Fruit fly (Drosophila melanogaster) whole organism, wandering third instar larva: ENCODE data around the gene Or33a.

Experiments used
- Abd-B ChIP-seq: fragments of >200 bp; optimal IDR thresholded peaks from 2 replicates; lab custom pipeline; 2017; ENCODE audit warnings: missing biosample characterization, missing genetic modification characterization
- CG9705 ChIP-seq: fragments of 200-800 bp; sonication (Bioruptor generic); optimal IDR thresholded peaks from 2 replicates; lab custom pipeline; 2018; ENCODE audit warnings: missing biosample characterization, mild to moderate bottlenecking, missing genetic modification characterization
- Dfd ChIP-seq: fragments of >200 bp; optimal IDR thresholded peaks from 2 replicates; lab custom pipeline; 2017; ENCODE audit warnings: missing biosample characterization, missing genetic modification characterization
- Dif ChIP-seq: fragments of 200-275, 200-300 bp; sonication (Bioruptor generic); optimal IDR thresholded peaks from 2 replicates; lab custom pipeline; 2018; ENCODE audit warnings: missing biosample characterization, missing genetic modification characterization; ENCODE audit not compliant: partially characterized antibody
- HLH106 ChIP-seq: fragments of 200-800 bp; optimal IDR thresholded peaks from 3 replicates; lab custom pipeline; 2019; ENCODE audit warnings: missing biosample characterization, mild to moderate bottlenecking, missing genetic modification characterization, moderate library complexity
- Hnf4 ChIP-seq: fragments of 200-800 bp; sonication (Bioruptor generic); optimal IDR thresholded peaks from 2 replicates; lab custom pipeline; 2016; ENCODE audit warnings: missing biosample characterization, mild to moderate bottlenecking, missing genetic modification characterization
- Hr78 ChIP-seq: fragments of >200 bp; optimal IDR thresholded peaks from 2 replicates; lab custom pipeline; 2017; ENCODE audit warnings: missing biosample characterization, missing genetic modification characterization
- Jra ChIP-seq: sonication (Bioruptor generic); optimal IDR thresholded peaks from 2 replicates; lab custom pipeline; 2016; ENCODE audit warnings: missing biosample characterization, missing genetic modification characterization
- Mio ChIP-seq: sonication (Bioruptor generic); optimal IDR thresholded peaks from 2 replicates; lab custom pipeline; 2016; ENCODE audit warnings: missing biosample characterization, missing genetic modification characterization
- Myc ChIP-seq: fragments of >200 bp; optimal IDR thresholded peaks from 2 replicates; lab custom pipeline; 2017
- N ChIP-seq: fragments of >200 bp; optimal IDR thresholded peaks from 2 replicates; lab custom pipeline; 2018; ENCODE audit warnings: missing biosample characterization, missing external identifiers, missing genetic modification characterization
- OdsH ChIP-seq: fragments of 200-800 bp; sonication (Bioruptor generic); optimal IDR thresholded peaks from 2 replicates; lab custom pipeline; 2016; ENCODE audit warnings: missing biosample characterization, mild to moderate bottlenecking, missing genetic modification characterization
- Rel ChIP-seq, 2 experiments: fragments of 200-800 bp; sonication (Bioruptor generic) in 1 of 2; optimal IDR thresholded peaks; 2 replicates in 1 of 2; 3 replicates in 1 of 2; lab custom pipeline; 2016 to 2019; ENCODE audit warnings: mild to moderate bottlenecking in 2 of 2, missing biosample characterization in 2 of 2, missing genetic modification characterization in 2 of 2, moderate library complexity in 1 of 2
- Sp1 ChIP-seq: fragments of 200-800 bp; sonication (Bioruptor generic); optimal IDR thresholded peaks from 3 replicates; lab custom pipeline; 2019; ENCODE audit warnings: missing biosample characterization, mild to moderate bottlenecking, missing genetic modification characterization, moderate library complexity
- br ChIP-seq: fragments of 200-800 bp; sonication (Bioruptor generic); optimal IDR thresholded peaks from 2 replicates; lab custom pipeline; 2016; ENCODE audit warnings: missing biosample characterization, missing genetic modification characterization
- brk ChIP-seq: fragments of 200-800 bp; sonication (Bioruptor generic); optimal IDR thresholded peaks from 2 replicates; lab custom pipeline; 2016; ENCODE audit warnings: missing biosample characterization, mild to moderate bottlenecking, missing genetic modification characterization
- dl ChIP-seq, 2 experiments: fragments of 175-275, 200-275 bp in 1 of 2; fragments of 200-275 bp in 1 of 2; sonication (Bioruptor generic); optimal IDR thresholded peaks; lab custom pipeline; 2018; ENCODE audit warnings: mild to moderate bottlenecking in 2 of 2, missing biosample characterization in 2 of 2, missing genetic modification characterization in 2 of 2, moderate library complexity in 2 of 2; ENCODE audit not compliant: partially characterized antibody in 2 of 2, insufficient read depth in 1 of 2
- dmrt93B ChIP-seq: fragments of 200-800 bp; sonication (Bioruptor generic); optimal IDR thresholded peaks from 2 replicates; lab custom pipeline; 2018; ENCODE audit warnings: missing biosample characterization, mild to moderate bottlenecking, missing genetic modification characterization
- dsf ChIP-seq: sonication (Bioruptor generic); optimal IDR thresholded peaks from 2 replicates; lab custom pipeline; 2016; ENCODE audit warnings: missing biosample characterization, missing genetic modification characterization, borderline replicate concordance
- ey ChIP-seq: fragments of 200-800 bp; sonication (Bioruptor generic); optimal IDR thresholded peaks from 2 replicates; lab custom pipeline; 2016; ENCODE audit warnings: missing biosample characterization, missing genetic modification characterization
- foxo ChIP-seq, 2 experiments: fragments of 200-800 bp; sonication (Bioruptor generic); optimal IDR thresholded peaks; 2 replicates in 1 of 2; 3 replicates in 1 of 2; lab custom pipeline; 2016 to 2017; ENCODE audit warnings: missing biosample characterization in 2 of 2, missing genetic modification characterization in 2 of 2
- fru ChIP-seq: fragments of 200-800 bp; sonication (Bioruptor generic); optimal IDR thresholded peaks from 3 replicates; lab custom pipeline; 2016; ENCODE audit warnings: missing biosample characterization, mild to moderate bottlenecking, missing genetic modification characterization
- h ChIP-seq: fragments of 200-800 bp; sonication (Bioruptor generic); optimal IDR thresholded peaks from 3 replicates; lab custom pipeline; 2016; ENCODE audit warnings: missing biosample characterization, mild to moderate bottlenecking, missing genetic modification characterization
- jim ChIP-seq: fragments of 175-275, 200-325 bp; sonication (Bioruptor generic); optimal IDR thresholded peaks from 2 replicates; lab custom pipeline; 2016; ENCODE audit warnings: missing biosample characterization, mild to moderate bottlenecking, missing genetic modification characterization
- lola ChIP-seq: fragments of >200 bp; optimal IDR thresholded peaks from 2 replicates; lab custom pipeline; 2017; ENCODE audit warnings: missing biosample characterization, missing genetic modification characterization
- pan ChIP-seq: fragments of >200 bp; optimal IDR thresholded peaks from 2 replicates; lab custom pipeline; 2017
- psq ChIP-seq: fragments of 200-800 bp; sonication (Bioruptor generic); optimal IDR thresholded peaks from 3 replicates; lab custom pipeline; 2017; ENCODE audit warnings: missing biosample characterization, mild to moderate bottlenecking, missing genetic modification characterization, moderate library complexity
- rgr ChIP-seq: fragments of 200-800 bp; sonication (Bioruptor generic); optimal IDR thresholded peaks from 3 replicates; lab custom pipeline; 2016; ENCODE audit warnings: missing biosample characterization, mild to moderate bottlenecking, missing genetic modification characterization
- sage ChIP-seq: fragments of 200-800 bp; sonication (Bioruptor generic); optimal IDR thresholded peaks from 2 replicates; lab custom pipeline; 2016; ENCODE audit warnings: missing biosample characterization, mild to moderate bottlenecking, missing genetic modification characterization
- sv ChIP-seq: fragments of 200-800 bp; sonication (Bioruptor generic); optimal IDR thresholded peaks from 3 replicates; lab custom pipeline; 2016; ENCODE audit warnings: missing biosample characterization, missing genetic modification characterization
- tai ChIP-seq: sonication (Bioruptor generic); optimal IDR thresholded peaks from 2 replicates; lab custom pipeline; 2016; ENCODE audit warnings: missing biosample characterization, missing genetic modification characterization
- usp ChIP-seq: fragments of >200 bp; optimal IDR thresholded peaks from 2 replicates; lab custom pipeline; 2017; ENCODE audit warnings: missing biosample characterization, missing genetic modification characterization
- woc ChIP-seq: sonication (Bioruptor generic); optimal IDR thresholded peaks from 2 replicates; lab custom pipeline; 2016; ENCODE audit warnings: missing biosample characterization, mild to moderate bottlenecking, missing genetic modification characterization

The Or33a gene

dm6 chr2L:11934205-11934604 lies at the start of gene Or33a:
Gene Or33a (plus strand): TSS chr2L:11934505.
- TF ChIP-seq woc (GFP tag; lab: Kevin White, UChicago): no peak
- no peak for TF ChIP-seq fru
- no peak for TF ChIP-seq N (GFP tag; lab: Kevin White, UChicago)
- no peak for TF ChIP-seq Jra
- no peak for TF ChIP-seq Rel (GFP tag; optimal IDR thresholded peaks at IDR 0.05; lab: Kevin White, UChicago)
- no peak for TF ChIP-seq Rel (tag; optimal IDR thresholded peaks at IDR 0.05; lab: Kevin White, UChicago)
- TF ChIP-seq h (GFP tag; lab: Kevin White, UChicago): no peak
- no peak for TF ChIP-seq br (GFP tag; lab: Kevin White, UChicago)
- no peak for TF ChIP-seq tai (GFP tag; lab: Kevin White, UChicago)
- TF ChIP-seq CG9705 (GFP tag; lab: Kevin White, UChicago): no peak
- no peak for TF ChIP-seq rgr (GFP tag; lab: Kevin White, UChicago)
- no peak for TF ChIP-seq OdsH
- TF ChIP-seq Mio: no peak
- no peak for TF ChIP-seq brk
- TF ChIP-seq, all 38 proteins: peak for 0

DNA sequence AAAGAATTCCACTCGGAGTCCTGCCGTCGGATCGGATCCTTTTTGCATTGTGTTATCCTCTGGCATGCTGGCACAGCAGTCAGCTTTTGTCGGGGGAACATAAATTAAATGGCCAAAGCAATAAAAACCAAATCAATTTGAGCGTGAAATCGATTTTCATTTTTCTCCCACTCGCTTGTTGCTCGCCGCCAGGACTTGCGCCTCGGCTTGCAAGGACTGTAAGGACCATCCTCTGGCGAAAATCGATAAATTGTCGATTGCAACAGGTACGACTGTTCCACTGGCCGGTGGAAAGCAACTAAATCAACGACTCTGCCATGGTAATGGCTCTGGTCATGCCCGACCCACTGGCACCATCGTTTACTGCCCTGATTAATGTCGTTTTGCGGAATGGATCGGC lies 41.0 kb upstream of the Or33a start:
- TF ChIP-seq Sp1 (GFP tag; lab: Kevin White, UChicago) (no peak), CG9705 (GFP tag; lab: Kevin White, UChicago) (no peak), Mio (no peak), sage (GFP tag; lab: Kevin White, UChicago) (no peak), N (GFP tag; lab: Kevin White, UChicago) (no peak), pan (lab: Kevin White, UChicago) (no peak), br (GFP tag; lab: Kevin White, UChicago) (no peak), HLH106 (no peak), Rel (GFP tag; optimal IDR thresholded peaks at IDR 0.05; lab: Kevin White, UChicago) (no peak), Rel (tag; optimal IDR thresholded peaks at IDR 0.05; lab: Kevin White, UChicago) (no peak), foxo (GFP tag; optimal IDR thresholded peaks at IDR 0.05; lab: Kevin White, UChicago) (no peak), fru (no peak), OdsH (no peak), psq (GFP tag; lab: Kevin White, UChicago) (no peak), Jra (no peak)

DNA sequence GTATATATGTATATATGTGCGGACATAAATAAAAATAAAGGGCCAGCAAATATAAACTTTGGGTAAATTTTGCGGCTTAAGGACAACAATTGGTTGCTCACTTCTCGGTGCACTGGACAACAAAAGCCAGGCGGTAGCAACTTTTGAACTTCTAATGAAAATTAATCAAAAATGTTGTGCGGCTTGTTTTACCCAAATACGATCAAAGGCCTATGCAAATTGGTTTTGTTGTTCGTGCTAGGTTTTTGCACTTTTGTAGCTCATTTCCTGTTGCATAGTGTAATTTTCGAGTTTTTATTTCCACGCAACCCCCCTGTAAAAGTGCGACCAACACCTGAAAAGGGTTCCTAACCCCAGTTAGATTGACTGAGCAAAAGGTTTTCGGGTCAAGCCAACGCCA lies 31.8 kb upstream of the Or33a start:
- TF ChIP-seq psq (GFP tag; lab: Kevin White, UChicago) (no peak), Dif (GFP tag; lab: Kevin White, UChicago) (no peak), dsf (GFP tag; lab: Kevin White, UChicago) (no peak), Rel (GFP tag; optimal IDR thresholded peaks at IDR 0.05; lab: Kevin White, UChicago) (no peak), Rel (tag; optimal IDR thresholded peaks at IDR 0.05; lab: Kevin White, UChicago) (no peak), dl (GFP tag; optimal IDR thresholded peaks at IDR 0.05; lab: Kevin White, UChicago; ENCODE audit: insufficient read depth in 1 of 2, partially characterized antibody in 2 of 2) (no peak), OdsH (no peak), Myc (no peak), tai (GFP tag; lab: Kevin White, UChicago) (no peak), Abd-B (GFP tag; lab: Kevin White, UChicago) (no peak), br (GFP tag; lab: Kevin White, UChicago) (no peak), Hnf4 (no peak), N (GFP tag; lab: Kevin White, UChicago) (no peak), ey (GFP tag; lab: Kevin White, UChicago) (no peak), woc (GFP tag; lab: Kevin White, UChicago) (no peak), sv (no peak), h (GFP tag; lab: Kevin White, UChicago) (no peak), usp (GFP tag; lab: Kevin White, UChicago) (no peak), dmrt93B (GFP tag; lab: Kevin White, UChicago) (no peak)

dm6 chr2L:11903335-11903734 lies 31.0 kb upstream of the Or33a start:
- no peak for TF ChIP-seq brk
- TF ChIP-seq Dif (GFP tag; lab: Kevin White, UChicago): no peak
- TF ChIP-seq Jra: no peak
- no peak for TF ChIP-seq Sp1 (GFP tag; lab: Kevin White, UChicago)
- no peak for TF ChIP-seq br (GFP tag; lab: Kevin White, UChicago)
- TF ChIP-seq dmrt93B (GFP tag; lab: Kevin White, UChicago): no peak
- TF ChIP-seq dl (GFP tag; optimal IDR thresholded peaks at IDR 0.05; lab: Kevin White, UChicago; ENCODE audit: insufficient read depth in 1 of 2, partially characterized antibody in 2 of 2): no peak
- TF ChIP-seq Hr78 (GFP tag; lab: Kevin White, UChicago): no peak

DNA sequence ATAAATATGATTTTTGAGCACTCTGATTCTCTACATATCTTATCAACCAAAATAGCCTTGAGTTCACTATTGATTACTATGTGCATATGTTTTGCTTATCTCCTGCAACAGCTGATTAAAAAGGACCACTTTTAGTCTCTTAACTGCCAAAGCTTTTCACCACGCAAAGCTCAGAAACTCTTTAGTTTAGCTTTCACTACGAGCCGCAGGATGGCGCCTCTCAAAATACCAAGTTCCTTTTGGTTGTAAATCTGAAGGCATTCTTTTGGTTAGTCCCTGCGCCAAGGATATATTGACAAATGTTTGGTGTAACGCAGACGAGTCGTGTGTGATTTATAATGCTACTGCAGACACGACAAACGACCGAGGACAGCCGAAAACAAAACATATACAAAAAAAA lies 30.1 kb upstream of the Or33a start:
- TF ChIP-seq usp (GFP tag; lab: Kevin White, UChicago) (no peak), brk (no peak), dsf (GFP tag; lab: Kevin White, UChicago) (no peak), Hr78 (GFP tag; lab: Kevin White, UChicago) (no peak), dl (GFP tag; optimal IDR thresholded peaks at IDR 0.05; lab: Kevin White, UChicago; ENCODE audit: insufficient read depth in 1 of 2, partially characterized antibody in 2 of 2) (no peak), sv (no peak), Myc (no peak), Sp1 (GFP tag; lab: Kevin White, UChicago) (no peak), jim (GFP tag; lab: Kevin White, UChicago) (no peak), woc (GFP tag; lab: Kevin White, UChicago) (no peak), OdsH (no peak), lola (GFP tag; lab: Kevin White, UChicago) (no peak), Dfd (GFP tag; lab: Kevin White, UChicago) (no peak), Dif (GFP tag; lab: Kevin White, UChicago) (no peak), dmrt93B (GFP tag; lab: Kevin White, UChicago) (no peak)
